Worm (Caenorhabditis elegans) whole organism, L2 larva: Measurements from ENCODE around the gene K08F9.3.

ENCODE experiments used
- C34F6.9 ChIP-seq: fragments of 150-350 bp; optimal IDR thresholded peaks from 2 replicates; lab custom pipeline; 2014; ENCODE audit warnings: missing biosample characterization, missing genetic modification characterization
- R02D3.7 ChIP-seq: fragments of 150-350 bp; optimal IDR thresholded peaks from 2 replicates; lab custom pipeline; 2014; ENCODE audit warnings: missing biosample characterization, missing genetic modification characterization
- Y55F3AM.14 ChIP-seq: fragments of 200-800 bp; sonication (Bioruptor generic); optimal IDR thresholded peaks from 2 replicates; lab custom pipeline; 2018; ENCODE audit warnings: mild to moderate bottlenecking, missing genetic modification characterization, missing compliant biosample characterization
- ZK546.5 ChIP-seq: sonication (generic microtip); optimal IDR thresholded peaks from 2 replicates; lab custom pipeline; 2017; ENCODE audit warnings: missing biosample characterization, missing genetic modification characterization
- aly-2 ChIP-seq: fragments of 150-350 bp; optimal IDR thresholded peaks from 2 replicates; lab custom pipeline; 2014; ENCODE audit warnings: missing biosample characterization, missing genetic modification characterization
- ama-1 ChIP-seq: fragments of 150-350 bp; optimal IDR thresholded peaks from 2 replicates; lab custom pipeline; 2018; ENCODE audit warnings: inconsistent platforms
- ceh-16 ChIP-seq: fragments of 150-350 bp; optimal IDR thresholded peaks from 2 replicates; lab custom pipeline; 2014; ENCODE audit warnings: missing biosample characterization, missing genetic modification characterization
- ceh-82 ChIP-seq: fragments of 150-350 bp; optimal IDR thresholded peaks from 2 replicates; lab custom pipeline; 2014; ENCODE audit warnings: missing biosample characterization, missing genetic modification characterization
- crh-2 ChIP-seq: sonication (generic microtip); optimal IDR thresholded peaks from 2 replicates; lab custom pipeline; 2017; ENCODE audit warnings: missing biosample characterization, missing genetic modification characterization
- dmd-4 ChIP-seq: sonication (generic microtip); optimal IDR thresholded peaks from 2 replicates; lab custom pipeline; 2017; ENCODE audit warnings: missing biosample characterization, missing genetic modification characterization
- egl-27 ChIP-seq: sonication (generic microtip); optimal IDR thresholded peaks from 3 replicates; lab custom pipeline; 2017; ENCODE audit warnings: missing biosample characterization, missing genetic modification reagents, missing genetic modification characterization
- elt-1 ChIP-seq: fragments of 150-350 bp; optimal IDR thresholded peaks from 2 replicates; lab custom pipeline; 2014; ENCODE audit warnings: missing biosample characterization, missing genetic modification characterization
- fos-1 ChIP-seq: fragments of 150-350 bp; optimal IDR thresholded peaks from 2 replicates; lab custom pipeline; 2014; ENCODE audit warnings: missing biosample characterization, missing genetic modification characterization
- gmeb-1 ChIP-seq: fragments of 150-350 bp; optimal IDR thresholded peaks from 2 replicates; lab custom pipeline; 2014; ENCODE audit warnings: missing biosample characterization, missing genetic modification characterization
- lin-11 ChIP-seq: fragments of 150-350 bp; sonication (generic microtip); optimal IDR thresholded peaks from 2 replicates; lab custom pipeline; 2014; ENCODE audit warnings: missing biosample characterization, missing genetic modification characterization, inconsistent platforms, mixed read lengths
- lin-39 ChIP-seq: fragments of 150-350 bp; optimal IDR thresholded peaks from 2 replicates; lab custom pipeline; 2014; ENCODE audit warnings: missing biosample characterization, missing genetic modification reagents, missing genetic modification characterization
- lsy-2 ChIP-seq, 2 experiments: fragments of 150-350 bp in 1 of 2; sonication (generic microtip) in 1 of 2; optimal IDR thresholded peaks; 2 replicates each; lab custom pipeline; 2014 to 2017; ENCODE audit warnings: missing biosample characterization in 2 of 2, missing genetic modification characterization in 2 of 2
- mbf-1 ChIP-seq: sonication (generic microtip); optimal IDR thresholded peaks from 2 replicates; lab custom pipeline; 2017; ENCODE audit warnings: missing biosample characterization, missing genetic modification characterization
- mdl-1 ChIP-seq, 2 experiments: fragments of 150-350 bp in 1 of 2; sonication (generic microtip) in 1 of 2; optimal IDR thresholded peaks; 2 replicates each; lab custom pipeline; 2017; ENCODE audit warnings: missing biosample characterization in 2 of 2, missing genetic modification characterization in 2 of 2
- nhr-11 ChIP-seq: fragments of 150-350 bp; optimal IDR thresholded peaks from 2 replicates; lab custom pipeline; 2014; ENCODE audit warnings: missing biosample characterization, missing genetic modification characterization
- nhr-12 ChIP-seq: fragments of 150-350 bp; optimal IDR thresholded peaks from 2 replicates; lab custom pipeline; 2014; ENCODE audit warnings: missing biosample characterization, missing genetic modification characterization
- nhr-129 ChIP-seq: fragments of 150-350 bp; optimal IDR thresholded peaks from 2 replicates; lab custom pipeline; 2014; ENCODE audit warnings: missing biosample characterization, missing genetic modification characterization
- nhr-237 ChIP-seq: fragments of 150-350 bp; optimal IDR thresholded peaks from 2 replicates; lab custom pipeline; 2014; ENCODE audit warnings: missing biosample characterization, missing genetic modification characterization
- nhr-25 ChIP-seq: fragments of 150-350 bp; sonication (generic microtip); optimal IDR thresholded peaks from 3 replicates; lab custom pipeline; 2014; ENCODE audit warnings: missing biosample characterization, missing genetic modification characterization
- nhr-6 ChIP-seq: fragments of 150-350 bp; optimal IDR thresholded peaks from 2 replicates; lab custom pipeline; 2014; ENCODE audit warnings: missing biosample characterization, missing genetic modification characterization
- nhr-77 ChIP-seq: fragments of 150-350 bp; optimal IDR thresholded peaks from 2 replicates; lab custom pipeline; 2014; ENCODE audit warnings: missing biosample characterization, missing genetic modification characterization
- skn-1 ChIP-seq: sonication (generic microtip); optimal IDR thresholded peaks from 2 replicates; lab custom pipeline; 2017; ENCODE audit warnings: missing biosample characterization, missing genetic modification characterization
- sma-3 ChIP-seq: sonication (generic microtip); optimal IDR thresholded peaks from 2 replicates; lab custom pipeline; 2016; ENCODE audit warnings: missing genetic modification reagents, missing genetic modification characterization, missing compliant biosample characterization
- sma-9 ChIP-seq, 2 experiments: fragments of 150-350 bp in 1 of 2; sonication (generic microtip) in 1 of 2; optimal IDR thresholded peaks; 2 replicates each; lab custom pipeline; 2014 to 2016; ENCODE audit warnings: missing genetic modification characterization in 2 of 2, mild to moderate bottlenecking in 1 of 2, missing biosample characterization in 1 of 2, missing compliant biosample characterization in 1 of 2, missing genetic modification reagents in 1 of 2, moderate library complexity in 1 of 2
- snpc-4 ChIP-seq: fragments of 150-350 bp; optimal IDR thresholded peaks from 2 replicates; lab custom pipeline; 2014; ENCODE audit warnings: missing biosample characterization, missing genetic modification characterization
- unc-55 ChIP-seq: fragments of 150-350 bp; sonication (generic microtip); optimal IDR thresholded peaks from 3 replicates; lab custom pipeline; 2014; ENCODE audit warnings: missing biosample characterization, missing genetic modification reagents, missing genetic modification characterization
- unc-62 ChIP-seq: fragments of 150-350 bp; optimal IDR thresholded peaks from 2 replicates; lab custom pipeline; 2014; ENCODE audit warnings: missing biosample characterization, missing genetic modification reagents, missing genetic modification characterization
- zag-1 ChIP-seq: fragments of 150-350 bp; optimal IDR thresholded peaks from 2 replicates; lab custom pipeline; 2014; ENCODE audit warnings: missing biosample characterization, missing genetic modification characterization
- ztf-11 ChIP-seq: sonication (generic microtip); optimal IDR thresholded peaks from 2 replicates; lab custom pipeline; 2017; ENCODE audit warnings: missing biosample characterization, missing genetic modification characterization
- ztf-4 ChIP-seq: fragments of 150-350 bp; optimal IDR thresholded peaks from 2 replicates; lab custom pipeline; 2014; ENCODE audit warnings: missing biosample characterization, missing genetic modification characterization

The K08F9.3 gene

DNA sequence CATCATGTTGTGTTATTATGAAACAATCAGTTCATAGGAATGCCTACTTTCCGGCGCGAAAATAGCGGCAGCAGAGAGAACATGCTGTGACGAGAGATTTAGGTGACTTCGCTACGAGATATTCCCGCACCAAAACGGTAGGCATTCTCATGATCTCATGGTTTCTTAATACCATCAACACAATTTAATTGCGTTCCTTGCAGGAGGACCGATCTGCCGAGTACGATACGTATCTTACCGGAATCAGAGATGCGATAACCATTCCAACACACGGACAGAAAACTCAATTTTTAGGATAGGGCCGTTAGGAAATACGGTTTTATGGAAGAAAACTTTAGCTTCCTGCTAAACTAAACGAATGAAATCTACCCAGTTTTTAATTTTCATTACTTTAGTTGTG, 8.5 kb downstream of the K08F9.3 start, which contains the start of gene T09F5.1:
Gene T09F5.1, plus strand, starts transcription at position 301 of the 400 bp plus-strand sequence.
- TF ChIP-seq mbf-1 (tag; lab: Kevin White, UChicago): no peak
- TF ChIP-seq mdl-1 (tag; optimal IDR thresholded peaks at IDR 0.05; lab: Kevin White, UChicago): no peak
- no peak for TF ChIP-seq fos-1 (tag; lab: Kevin White, UChicago)
- TF ChIP-seq ztf-4: no peak
- no peak for TF ChIP-seq crh-2 (tag; lab: Kevin White, UChicago)
- TF ChIP-seq lin-39: no peak
- TF ChIP-seq unc-62: no peak
- TF ChIP-seq sma-9 (GFP tag; optimal IDR thresholded peaks at IDR 0.05; lab: Kevin White, UChicago): no peak
- TF ChIP-seq sma-9 (tag; optimal IDR thresholded peaks at IDR 0.05; lab: Kevin White, UChicago): no peak
- TF ChIP-seq aly-2 (tag; lab: Kevin White, UChicago): no peak
- no peak for TF ChIP-seq snpc-4
- TF ChIP-seq ama-1: no peak
- no peak for TF ChIP-seq ztf-11
- no peak for TF ChIP-seq lsy-2 (tag; optimal IDR thresholded peaks at IDR 0.05; lab: Kevin White, UChicago)
- no peak for TF ChIP-seq unc-55 (GFP tag; lab: Kevin White, UChicago)
- no peak for TF ChIP-seq ZK546.5 (tag; lab: Kevin White, UChicago)
- TF ChIP-seq zag-1 (tag; lab: Kevin White, UChicago): no peak
- no peak for TF ChIP-seq egl-27 (tag; lab: Kevin White, UChicago)
- no peak for TF ChIP-seq gmeb-1 (tag; lab: Kevin White, UChicago)
- no peak for TF ChIP-seq R02D3.7 (tag; lab: Kevin White, UChicago)

DNA sequence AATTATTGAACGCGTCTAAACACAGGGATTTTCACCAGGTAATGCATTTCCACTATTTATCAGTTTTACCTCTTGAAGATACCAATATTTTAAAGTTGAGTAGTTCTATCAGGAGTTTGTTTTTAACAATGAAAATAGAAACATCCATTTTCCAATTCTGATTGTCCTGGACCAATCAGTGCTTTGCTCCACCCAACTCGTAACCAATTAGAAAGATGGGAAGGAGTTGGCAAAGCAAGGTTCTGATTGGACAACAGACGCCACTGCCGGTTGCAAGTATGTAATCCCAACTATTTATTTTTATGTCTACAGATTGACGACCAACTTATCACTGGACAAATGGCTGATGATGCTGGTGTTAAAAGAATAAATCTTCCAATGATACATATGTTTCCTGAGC, 9.8 kb downstream of the K08F9.3 start:
- no peak for TF ChIP-seq Y55F3AM.14
- TF ChIP-seq lin-11 (tag; lab: Kevin White, UChicago): no peak
- no peak for TF ChIP-seq nhr-6 (tag; lab: Kevin White, UChicago)
- TF ChIP-seq crh-2 (tag; lab: Kevin White, UChicago): no peak

DNA sequence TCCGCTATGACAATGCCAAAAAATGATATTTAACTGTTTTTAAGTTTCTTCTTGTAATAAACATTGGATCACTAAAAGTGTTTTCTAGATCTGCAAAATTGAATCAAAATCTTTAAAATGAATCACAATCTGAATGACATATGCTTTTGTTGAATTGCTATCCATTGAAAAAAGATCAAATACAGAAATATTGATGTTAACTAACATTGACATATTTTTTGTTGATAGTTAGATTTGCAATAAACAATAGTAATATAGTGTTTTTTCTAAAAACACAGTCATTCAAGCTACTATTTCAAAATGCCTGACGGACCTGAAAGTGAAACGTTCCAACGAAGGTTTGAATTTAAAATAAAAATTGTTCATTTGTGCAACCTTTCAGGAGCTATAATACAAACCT, 10.3 kb downstream of the K08F9.3 start, which contains the start of gene T09F5.2:
Gene T09F5.2, plus strand, starts transcription at position 301 of the 400 bp plus-strand sequence.
- TF ChIP-seq fos-1 (tag; lab: Kevin White, UChicago) (no peak), ztf-11 (no peak)
- TF ChIP-seq, all 48 proteins: peak for 0

DNA sequence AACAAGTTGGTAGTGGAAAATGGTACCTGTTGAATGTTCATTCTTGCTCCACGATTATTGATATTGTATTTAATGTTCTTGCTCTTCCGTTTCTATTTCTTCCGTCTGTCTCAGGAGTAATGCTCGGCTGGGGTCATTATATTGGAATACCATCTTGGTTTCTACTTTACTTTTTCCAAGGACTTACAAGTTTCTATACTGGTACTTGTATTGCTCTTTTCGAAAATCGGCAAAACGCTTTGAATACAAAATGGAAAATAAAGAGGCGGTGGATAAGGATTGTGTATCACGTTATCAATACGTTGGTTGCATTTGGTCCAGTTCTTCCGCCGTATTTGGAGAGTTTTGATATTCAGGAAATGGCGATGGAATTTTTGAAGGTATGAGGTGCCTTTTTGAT, 11.7 kb downstream of the K08F9.3 start:
- TF ChIP-seq nhr-77 (no peak), C34F6.9 (no peak), nhr-237 (tag; lab: Kevin White, UChicago) (no peak), nhr-11 (tag; lab: Kevin White, UChicago) (no peak), dmd-4 (tag; lab: Kevin White, UChicago) (no peak), nhr-129 (no peak), ceh-16 (tag; lab: Kevin White, UChicago) (no peak), R02D3.7 (tag; lab: Kevin White, UChicago) (no peak), sma-3 (GFP tag; lab: Kevin White, UChicago) (no peak), nhr-25 (tag; lab: Kevin White, UChicago) (no peak), fos-1 (tag; lab: Kevin White, UChicago) (no peak)

DNA sequence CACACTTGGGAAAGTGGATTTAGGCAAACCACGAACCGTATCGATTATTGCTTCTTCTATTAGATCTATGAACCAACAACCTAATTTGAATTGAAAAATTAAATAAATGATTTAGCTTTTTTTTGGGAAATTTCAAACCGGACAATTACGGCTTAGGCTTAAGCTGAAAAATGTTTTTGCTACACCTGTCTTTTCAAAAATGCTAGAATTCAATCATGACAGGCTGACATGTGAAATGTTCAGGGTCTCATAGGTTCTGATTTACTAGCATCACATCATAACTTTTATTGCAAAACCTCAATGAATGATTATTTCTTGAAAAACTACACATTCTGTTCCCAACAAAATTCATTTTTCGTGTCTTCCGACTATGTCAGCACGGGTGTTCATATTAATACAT, 12.9 kb downstream of the K08F9.3 start, which contains the start of gene srh-55:
Gene srh-55, plus strand, starts transcription at position 301 of the 400 bp plus-strand sequence.
- no peak for TF ChIP-seq sma-9 (GFP tag; optimal IDR thresholded peaks at IDR 0.05; lab: Kevin White, UChicago)
- TF ChIP-seq sma-9 (tag; optimal IDR thresholded peaks at IDR 0.05; lab: Kevin White, UChicago): no peak
- TF ChIP-seq unc-55 (GFP tag; lab: Kevin White, UChicago): no peak
- no peak for TF ChIP-seq nhr-11 (tag; lab: Kevin White, UChicago)
- TF ChIP-seq dmd-4 (tag; lab: Kevin White, UChicago): no peak
- TF ChIP-seq elt-1 (tag; lab: Kevin White, UChicago): no peak
- no peak for TF ChIP-seq nhr-129
- no peak for TF ChIP-seq aly-2 (tag; lab: Kevin White, UChicago)
- no peak for TF ChIP-seq ceh-16 (tag; lab: Kevin White, UChicago)
- no peak for TF ChIP-seq mdl-1 (tag; optimal IDR thresholded peaks at IDR 0.05; lab: Kevin White, UChicago)
- TF ChIP-seq crh-2 (tag; lab: Kevin White, UChicago): no peak
- no peak for TF ChIP-seq ceh-82 (tag; lab: Kevin White, UChicago)
- no peak for TF ChIP-seq skn-1 (tag; lab: Kevin White, UChicago)
- no peak for TF ChIP-seq ztf-4
- TF ChIP-seq nhr-12: no peak
- TF ChIP-seq unc-62: no peak
- TF ChIP-seq, all 48 proteins: peak for 0
